Fruit fly (Drosophila melanogaster) whole organism, adult: ENCODE results near the gene CG32437.

Source experiments
- CG11617 ChIP-seq: fragments of 200-800 bp; sonication (Bioruptor generic); optimal IDR thresholded peaks from 2 replicates; lab custom pipeline; 2017; ENCODE audit warnings: mild to moderate bottlenecking, missing biosample characterization, missing genetic modification reagents, missing genetic modification characterization
- CG12768 ChIP-seq: fragments of 200-800 bp; sonication (Bioruptor generic); optimal IDR thresholded peaks from 2 replicates; lab custom pipeline; 2017; ENCODE audit warnings: missing biosample characterization, missing genetic modification characterization, mild to moderate bottlenecking, moderate library complexity, missing genetic modification reagents
- CG14711 ChIP-seq: fragments of 200-800 bp; sonication (Bioruptor generic); optimal IDR thresholded peaks from 2 replicates; lab custom pipeline; 2018; ENCODE audit warnings: missing biosample characterization, mild to moderate bottlenecking, missing genetic modification characterization, moderate library complexity
- CG1620 ChIP-seq: fragments of 200-800 bp; sonication (Bioruptor generic); optimal IDR thresholded peaks from 2 replicates; lab custom pipeline; 2016; ENCODE audit warnings: missing biosample characterization, missing genetic modification characterization
- CG33017 ChIP-seq: fragments of 200-800 bp; sonication (Bioruptor generic); optimal IDR thresholded peaks from 2 replicates; lab custom pipeline; 2018; ENCODE audit warnings: missing biosample characterization, mild to moderate bottlenecking, missing genetic modification characterization, moderate library complexity
- CG5204 ChIP-seq: fragments of 200-800 bp; sonication (Bioruptor generic); optimal IDR thresholded peaks from 2 replicates; lab custom pipeline; 2016; ENCODE audit warnings: missing biosample characterization, missing genetic modification characterization
- CG7045 ChIP-seq: fragments of 200-800 bp; sonication (Bioruptor generic); optimal IDR thresholded peaks from 2 replicates; lab custom pipeline; 2017; ENCODE audit warnings: missing biosample characterization, mild to moderate bottlenecking, missing genetic modification characterization
- CG7101 ChIP-seq: fragments of 200-800 bp; sonication (Bioruptor generic); optimal IDR thresholded peaks from 2 replicates; lab custom pipeline; 2018; ENCODE audit warnings: missing biosample characterization, mild to moderate bottlenecking, missing genetic modification characterization, moderate library complexity
- Clk ChIP-seq: fragments of 200-800 bp; sonication (Bioruptor generic); optimal IDR thresholded peaks from 2 replicates; lab custom pipeline; 2017; ENCODE audit warnings: missing biosample characterization, missing genetic modification characterization
- Crg-1 ChIP-seq: fragments of 200-800 bp; sonication (Bioruptor generic); optimal IDR thresholded peaks from 2 replicates; lab custom pipeline; 2016; ENCODE audit warnings: missing biosample characterization, missing genetic modification characterization
- Hr96 ChIP-seq: fragments of 200-800 bp; sonication (Bioruptor generic); optimal IDR thresholded peaks from 2 replicates; lab custom pipeline; 2016; ENCODE audit warnings: missing biosample characterization, missing genetic modification characterization
- Mnt ChIP-seq: fragments of 200-800 bp; sonication (Bioruptor generic); optimal IDR thresholded peaks from 2 replicates; lab custom pipeline; 2016; ENCODE audit warnings: missing biosample characterization, mild to moderate bottlenecking, missing genetic modification characterization
- bab1 ChIP-seq: fragments of 200-800 bp; sonication (Bioruptor generic); optimal IDR thresholded peaks from 3 replicates; lab custom pipeline; 2019; ENCODE audit warnings: missing biosample characterization, mild to moderate bottlenecking, missing genetic modification characterization, moderate library complexity
- cic ChIP-seq: fragments of 200-800 bp; sonication (Bioruptor generic); optimal IDR thresholded peaks from 2 replicates; lab custom pipeline; 2017; ENCODE audit warnings: missing biosample characterization, mild to moderate bottlenecking, missing genetic modification characterization, moderate library complexity
- cnc ChIP-seq, 2 experiments: fragments of >200 bp; optimal IDR thresholded peaks; 2 replicates each; lab custom pipeline; 2017
- kay ChIP-seq: fragments of 200-800 bp; sonication (Bioruptor generic); peaks from one replicate; lab custom pipeline; 2016; ENCODE audit warnings: missing biosample characterization, missing genetic modification characterization, borderline replicate concordance
- ovo ChIP-seq: fragments of 200-800 bp; sonication (Bioruptor generic); optimal IDR thresholded peaks from 2 replicates; lab custom pipeline; 2016; ENCODE audit warnings: missing biosample characterization, missing genetic modification characterization
- pad ChIP-seq: fragments of 200-800 bp; sonication (Bioruptor generic); optimal IDR thresholded peaks from 3 replicates; lab custom pipeline; 2017; ENCODE audit warnings: missing biosample characterization, missing genetic modification characterization, mild to moderate bottlenecking, moderate library complexity, missing genetic modification reagents
- tj ChIP-seq: fragments of 200-800 bp; sonication (Bioruptor generic); optimal IDR thresholded peaks from 3 replicates; lab custom pipeline; 2017; ENCODE audit warnings: missing biosample characterization, mild to moderate bottlenecking, missing genetic modification characterization, moderate library complexity
- toe ChIP-seq: fragments of 200-800 bp; sonication (Bioruptor generic); optimal IDR thresholded peaks from 2 replicates; lab custom pipeline; 2016; ENCODE audit warnings: missing biosample characterization, missing genetic modification characterization

CG32437 gene

dm6 chr3L:21321807-21322503 is 35.5 kb upstream of the CG32437 start:
- TF ChIP-seq CG7101 (peak; percentile 57), Hr96 (peak; percentile 47), CG7045 (peak; percentile 85), CG12768 (GFP tag; lab: Kevin White, UChicago) (peak; percentile 83), CG5204 (GFP tag; lab: Kevin White, UChicago) (peak; percentile 71), tj (no peak), toe (GFP tag; lab: Kevin White, UChicago) (peak; percentile 62), cnc (optimal IDR thresholded peaks at IDR 0.05; lab: Kevin White, UChicago) (no peak), pad (GFP tag; lab: Kevin White, UChicago) (peak; percentile 1), CG11617 (GFP tag; lab: Kevin White, UChicago) (peak; percentile 43), CG33017 (tag; lab: Kevin White, UChicago) (peak; percentile 76), CG1620 (no peak), Clk (GFP tag; lab: Kevin White, UChicago) (peak; percentile 71)

dm6 chr3L:21324724-21325123 is 32.8 kb upstream of the CG32437 start:
- TF ChIP-seq CG11617 (GFP tag; lab: Kevin White, UChicago) (no peak), pad (GFP tag; lab: Kevin White, UChicago) (no peak), kay (GFP tag; lab: Kevin White, UChicago) (no peak), CG14711 (tag; lab: Kevin White, UChicago) (no peak), CG33017 (tag; lab: Kevin White, UChicago) (no peak), toe (GFP tag; lab: Kevin White, UChicago) (no peak), cnc (optimal IDR thresholded peaks at IDR 0.05; lab: Kevin White, UChicago) (no peak), bab1 (GFP tag; lab: Kevin White, UChicago) (no peak), CG5204 (GFP tag; lab: Kevin White, UChicago) (no peak), CG1620 (no peak), Mnt (GFP tag; lab: Kevin White, UChicago) (no peak), tj (no peak), Crg-1 (GFP tag; lab: Kevin White, UChicago) (no peak), Hr96 (no peak), Clk (GFP tag; lab: Kevin White, UChicago) (no peak), CG7045 (no peak), cic (GFP tag; lab: Kevin White, UChicago) (no peak), ovo (no peak), CG12768 (GFP tag; lab: Kevin White, UChicago) (no peak), CG7101 (no peak)

dm6 chr3L:21334999-21335631 is 22.4 kb upstream of the CG32437 start, which contains the start of gene Tsr1:
Tsr1 (plus strand) TSS chr3L:21335215.
- TF ChIP-seq Crg-1 (GFP tag; lab: Kevin White, UChicago) (no peak), Mnt (GFP tag; lab: Kevin White, UChicago) (peak; percentile 97)

DNA sequence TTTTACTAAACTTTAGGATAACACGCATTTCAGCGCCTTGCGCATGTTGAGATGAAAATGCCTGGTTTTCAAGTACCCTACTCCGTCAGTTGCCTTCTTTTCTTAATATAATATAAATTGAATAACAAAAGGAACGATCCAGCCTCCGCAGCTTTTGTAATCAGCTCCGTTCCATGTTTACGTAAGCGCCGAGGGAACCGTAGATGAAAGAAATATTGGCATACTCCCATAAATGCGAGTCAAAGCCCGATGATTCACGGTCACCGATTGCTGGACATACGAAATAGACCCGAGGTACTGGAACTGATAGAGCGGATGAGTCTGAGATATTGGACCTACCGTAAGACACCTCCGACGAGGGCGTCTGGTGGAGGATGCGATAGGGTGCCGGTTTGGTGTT is 14.9 kb upstream of the CG32437 start:
- no peak for TF ChIP-seq CG5204 (GFP tag; lab: Kevin White, UChicago)

DNA sequence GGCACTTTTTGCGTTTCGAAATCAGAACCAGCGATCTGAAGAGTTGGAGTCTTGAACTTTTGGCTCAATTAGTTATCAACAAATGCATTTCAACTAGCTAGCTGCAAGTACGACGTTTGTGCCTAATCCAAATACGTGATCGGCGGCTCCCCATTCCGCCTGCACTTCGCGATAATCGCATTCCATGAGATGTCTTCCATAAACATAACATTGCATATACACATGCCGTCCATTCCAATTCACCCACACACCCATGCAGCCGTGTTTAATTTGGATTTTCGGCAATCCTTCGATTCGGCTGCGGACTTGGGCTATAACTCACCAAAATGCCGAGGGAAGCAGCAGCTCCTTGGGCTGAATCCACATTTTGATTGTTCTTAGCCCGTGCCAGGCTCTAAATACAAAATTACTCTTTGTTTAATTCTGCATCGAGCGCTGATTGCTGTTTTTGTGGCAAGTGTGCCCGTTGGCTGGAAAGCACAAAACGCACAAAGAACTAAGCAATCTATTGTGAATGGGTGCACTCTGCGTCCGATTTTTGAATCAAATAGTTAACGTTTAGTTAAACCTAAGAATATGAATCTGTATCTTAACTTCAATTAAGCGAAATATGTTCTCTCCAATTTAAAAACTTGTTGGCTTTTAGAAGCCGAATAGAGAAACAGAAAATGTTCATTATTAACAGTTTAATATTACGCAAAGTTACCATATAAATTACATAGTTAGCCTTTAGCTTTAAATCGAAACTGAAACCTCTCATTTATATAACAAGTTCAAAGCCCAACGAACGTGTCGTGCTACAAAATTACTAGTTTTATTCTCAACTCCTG is 14.0 kb upstream of the CG32437 start, which contains the start of the genes Tbc1d8-9 and CG32436:
Gene Tbc1d8-9, minus strand, starts transcription at position 463 of the 830 bp plus-strand sequence.
Gene CG32436, plus strand, starts transcription at position 780 of the 830 bp plus-strand sequence.
- TF ChIP-seq CG33017 (tag; lab: Kevin White, UChicago), result peak; percentile 27
- peak; percentile 42 for TF ChIP-seq CG7045
- peak; percentile 49 for TF ChIP-seq bab1 (GFP tag; lab: Kevin White, UChicago)
- peak; percentile 17 for TF ChIP-seq CG7101
- no peak for TF ChIP-seq ovo
- peak; percentile 33 for TF ChIP-seq tj
- TF ChIP-seq cic (GFP tag; lab: Kevin White, UChicago), result peak; percentile 37
- peak; percentile 67 for TF ChIP-seq Mnt (GFP tag; lab: Kevin White, UChicago)
- TF ChIP-seq CG5204 (GFP tag; lab: Kevin White, UChicago), result no peak
- peak; percentile 5 for TF ChIP-seq CG14711 (tag; lab: Kevin White, UChicago)
- no peak for TF ChIP-seq cnc (optimal IDR thresholded peaks at IDR 0.05; lab: Kevin White, UChicago)
- TF ChIP-seq CG11617 (GFP tag; lab: Kevin White, UChicago), result peak; percentile 9

dm6 chr3L:21346463-21347196 is 10.9 kb upstream of the CG32437 start:
- TF ChIP-seq kay (GFP tag; lab: Kevin White, UChicago) (peak; percentile 92), bab1 (GFP tag; lab: Kevin White, UChicago) (peak; percentile 17), pad (GFP tag; lab: Kevin White, UChicago) (no peak), ovo (peak; percentile 27), CG33017 (tag; lab: Kevin White, UChicago) (no peak)
